Worm (Caenorhabditis elegans): ENCODE measurements around the gene pqbp-1.1.

DNA sequence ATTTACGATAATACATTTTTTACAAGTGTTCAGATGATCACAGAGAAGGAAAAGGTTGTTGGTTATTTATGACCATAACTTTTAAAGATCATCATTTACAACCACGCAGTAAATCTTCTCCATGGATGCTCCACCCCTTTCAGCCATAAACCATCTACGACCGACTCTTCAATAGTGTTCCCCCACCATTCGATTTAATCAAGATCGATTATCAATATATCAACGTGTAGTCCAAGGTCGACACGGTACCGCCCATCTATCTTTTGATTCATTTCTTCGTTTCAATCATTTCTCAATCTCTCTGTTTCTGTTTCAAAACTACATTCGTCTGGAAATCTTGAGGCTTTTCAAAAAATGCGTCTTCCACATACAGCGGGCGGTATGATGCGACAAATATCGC is 16.6 kb downstream of the pqbp-1.1 start, which contains the start of gene aass-1:
- TF ChIP-seq F13C5.2 (tag; optimal IDR thresholded peaks at IDR 0.05) (no peak), ama-1 (optimal IDR thresholded peaks at IDR 0.05) (no peak), ceh-36 (tag; optimal IDR thresholded peaks at IDR 0.05) (no peak), ets-7 (tag; optimal IDR thresholded peaks at IDR 0.05) (no peak), ceh-13 (GFP tag; optimal IDR thresholded peaks at IDR 0.05) (no peak), aly-1 (tag; optimal IDR thresholded peaks at IDR 0.05) (no peak), flt-1 (GFP tag; IDR thresholded peaks at IDR 0.05) (no peak), scrt-1 (GFP tag; IDR thresholded peaks at IDR 0.05) (no peak), tbx-37 (GFP tag; conservative IDR thresholded peaks at IDR 0.05) (no peak)

Data from whole organism, early embryonic.